Worm (Caenorhabditis elegans) whole organism, L1 larva: ENCODE measurements around the gene C15F1.8.

Source experiments
- C04F5.9 ChIP-seq: sonication (generic microtip); optimal IDR thresholded peaks from 2 replicates; lab custom pipeline; 2016; ENCODE audit warnings: missing genetic modification characterization, missing compliant biosample characterization
- C34B4.2 ChIP-seq: sonication (generic microtip); optimal IDR thresholded peaks from 2 replicates; lab custom pipeline; 2017; ENCODE audit warnings: mild to moderate bottlenecking, missing genetic modification characterization, missing compliant biosample characterization
- F16B12.6 ChIP-seq: fragments of 150-350 bp; optimal IDR thresholded peaks from 2 replicates; lab custom pipeline; 2014; ENCODE audit warnings: missing biosample characterization, missing genetic modification characterization
- Y116A8C.19 ChIP-seq: sonication (generic microtip); optimal IDR thresholded peaks from 2 replicates; lab custom pipeline; 2016; ENCODE audit warnings: missing compliant biosample characterization, missing genetic modification characterization, borderline replicate concordance
- alr-1 ChIP-seq: fragments of 200-800 bp; sonication (Bioruptor generic); optimal IDR thresholded peaks from 2 replicates; lab custom pipeline; 2018; ENCODE audit warnings: borderline replicate concordance, mild to moderate bottlenecking, missing genetic modification characterization, missing compliant biosample characterization
- aly-2 ChIP-seq: fragments of 150-350 bp; optimal IDR thresholded peaks from 2 replicates; lab custom pipeline; 2014; ENCODE audit warnings: missing biosample characterization, missing genetic modification characterization
- blmp-1 ChIP-seq: fragments of 150-350 bp; optimal IDR thresholded peaks from 2 replicates; lab custom pipeline; 2014; ENCODE audit warnings: missing biosample characterization, missing genetic modification characterization
- ceh-63 ChIP-seq: fragments of 200-800 bp; sonication (Bioruptor generic); optimal IDR thresholded peaks from 2 replicates; lab custom pipeline; 2018; ENCODE audit warnings: mild to moderate bottlenecking, missing genetic modification characterization, missing compliant biosample characterization
- ceh-8 ChIP-seq: fragments of 200-800 bp; sonication (Bioruptor generic); optimal IDR thresholded peaks from 2 replicates; lab custom pipeline; 2018; ENCODE audit warnings: mild to moderate bottlenecking, missing genetic modification characterization, moderate library complexity, missing compliant biosample characterization
- ceh-90 ChIP-seq: sonication (generic microtip); optimal IDR thresholded peaks from 2 replicates; lab custom pipeline; 2016; ENCODE audit warnings: missing genetic modification characterization, missing compliant biosample characterization
- ces-1 ChIP-seq: fragments of 150-350 bp; optimal IDR thresholded peaks from 2 replicates; lab custom pipeline; 2014; ENCODE audit warnings: missing biosample characterization, missing genetic modification reagents, missing genetic modification characterization
- dsc-1 ChIP-seq: sonication (generic microtip); optimal IDR thresholded peaks from 2 replicates; lab custom pipeline; 2016; ENCODE audit warnings: mild to moderate bottlenecking, missing genetic modification characterization, missing compliant biosample characterization
- efl-1 ChIP-seq, 4 experiments: fragments of 150-350 bp; optimal IDR thresholded peaks in 3 of 4; peaks in 1 of 4; 1 replicate in 1 of 4; 2 replicates in 3 of 4; lab custom pipeline; 2014; ENCODE audit warnings: missing biosample characterization in 2 of 4, missing genetic modification characterization in 2 of 4, missing genetic modification reagents in 2 of 4
- efl-3 ChIP-seq: fragments of 200-800 bp; sonication (Bioruptor generic); optimal IDR thresholded peaks from 2 replicates; lab custom pipeline; 2018; ENCODE audit warnings: mild to moderate bottlenecking, missing genetic modification characterization, missing compliant biosample characterization
- elt-2 ChIP-seq: sonication (generic microtip); optimal IDR thresholded peaks from 2 replicates; lab custom pipeline; 2016; ENCODE audit warnings: missing genetic modification characterization, mild to moderate bottlenecking, inconsistent platforms, missing compliant biosample characterization, missing genetic modification reagents
- elt-3 ChIP-seq, 6 experiments: fragments of 150-350 bp in 1 of 6; sonication (generic microtip); optimal IDR thresholded peaks; 2 replicates each; lab custom pipeline; 2017 to 2018; ENCODE audit warnings: missing biosample characterization in 6 of 6, missing genetic modification characterization in 6 of 6, inconsistent platforms in 1 of 6
- fkh-10 ChIP-seq: sonication (generic microtip); optimal IDR thresholded peaks from 2 replicates; lab custom pipeline; 2017; ENCODE audit warnings: missing biosample characterization, missing genetic modification reagents, missing genetic modification characterization
- fkh-4 ChIP-seq: sonication (generic microtip); optimal IDR thresholded peaks from 2 replicates; lab custom pipeline; 2016; ENCODE audit warnings: missing compliant biosample characterization, missing genetic modification characterization, borderline replicate concordance
- fkh-8 ChIP-seq: sonication (generic microtip); optimal IDR thresholded peaks from 2 replicates; lab custom pipeline; 2016; ENCODE audit warnings: mild to moderate bottlenecking, missing genetic modification characterization, missing compliant biosample characterization
- grh-1 ChIP-seq: fragments of 200-800 bp; sonication (Bioruptor generic); IDR thresholded peaks from 2 replicates; pipeline ENCODE4 v1.3.6; 2022; ENCODE audit warnings: missing genetic modification reagents, missing genetic modification characterization, missing compliant biosample characterization
- hlh-17 ChIP-seq: fragments of 200-800 bp; sonication (Bioruptor generic); optimal IDR thresholded peaks from 2 replicates; lab custom pipeline; 2018; ENCODE audit warnings: missing genetic modification characterization, mild to moderate bottlenecking, missing compliant biosample characterization, moderate library complexity, borderline replicate concordance
- hpl-2 ChIP-seq: fragments of 150-350 bp; optimal IDR thresholded peaks from 2 replicates; lab custom pipeline; 2014; ENCODE audit warnings: missing biosample characterization, missing genetic modification reagents, missing genetic modification characterization
- irx-1 ChIP-seq: sonication (generic microtip); optimal IDR thresholded peaks from 2 replicates; lab custom pipeline; 2016; ENCODE audit warnings: missing genetic modification characterization, missing compliant biosample characterization
- isw-1 ChIP-seq: fragments of 200-800 bp; sonication (Bioruptor generic); IDR thresholded peaks from 2 replicates; pipeline ENCODE4 v1.3.6; 2022; ENCODE audit warnings: missing genetic modification characterization, missing compliant biosample characterization
- lin-15B ChIP-seq: fragments of 150-350 bp; sonication (generic microtip); optimal IDR thresholded peaks from 3 replicates; lab custom pipeline; 2014; ENCODE audit warnings: missing biosample characterization, missing genetic modification characterization
- lin-35 ChIP-seq, 2 experiments: fragments of 150-350 bp; optimal IDR thresholded peaks; 2 replicates each; lab custom pipeline; 2014; ENCODE audit warnings: missing biosample characterization in 2 of 2, missing genetic modification characterization in 2 of 2, missing genetic modification reagents in 2 of 2
- lin-39 ChIP-seq: fragments of 150-350 bp; optimal IDR thresholded peaks from 2 replicates; lab custom pipeline; 2014; ENCODE audit warnings: missing biosample characterization, missing genetic modification reagents, missing genetic modification characterization
- lsy-2 ChIP-seq, 2 experiments: fragments of 150-350 bp; optimal IDR thresholded peaks; 2 replicates each; lab custom pipeline; 2014; ENCODE audit warnings: missing biosample characterization in 2 of 2, missing genetic modification characterization in 2 of 2
- mab-9 ChIP-seq: fragments of 200-800 bp; sonication (Bioruptor generic); IDR thresholded peaks from 2 replicates; pipeline ENCODE4 v1.3.6; 2022; ENCODE audit warnings: missing genetic modification reagents, missing genetic modification characterization, missing compliant biosample characterization
- mef-2 ChIP-seq: fragments of 150-350 bp; optimal IDR thresholded peaks from 2 replicates; lab custom pipeline; 2014; ENCODE audit warnings: missing biosample characterization, missing genetic modification characterization
- mep-1 ChIP-seq: fragments of 150-350 bp; optimal IDR thresholded peaks from 2 replicates; lab custom pipeline; 2014; ENCODE audit warnings: missing biosample characterization, missing genetic modification characterization
- nhr-11 ChIP-seq: fragments of 150-350 bp; optimal IDR thresholded peaks from 2 replicates; lab custom pipeline; 2014; ENCODE audit warnings: missing biosample characterization, missing genetic modification characterization
- nhr-19 ChIP-seq: fragments of 200-800 bp; sonication (Bioruptor generic); conservative IDR thresholded peaks from 2 replicates; pipeline ENCODE4 v1.3.6; 2022; ENCODE audit warnings: missing genetic modification characterization, missing compliant biosample characterization
- nhr-20 ChIP-seq: sonication (generic microtip); optimal IDR thresholded peaks from 2 replicates; lab custom pipeline; 2016; ENCODE audit warnings: mild to moderate bottlenecking, missing genetic modification characterization, missing compliant biosample characterization
- nhr-28 ChIP-seq: fragments of 150-350 bp; optimal IDR thresholded peaks from 2 replicates; lab custom pipeline; 2014; ENCODE audit warnings: missing biosample characterization, missing genetic modification characterization
- nhr-47 ChIP-seq: sonication (generic microtip); optimal IDR thresholded peaks from 2 replicates; lab custom pipeline; 2016; ENCODE audit warnings: mild to moderate bottlenecking, missing genetic modification characterization, moderate library complexity, missing compliant biosample characterization
- nhr-77 ChIP-seq: fragments of 150-350 bp; optimal IDR thresholded peaks from 2 replicates; lab custom pipeline; 2014; ENCODE audit warnings: missing biosample characterization, missing genetic modification characterization
- nhr-85 ChIP-seq: sonication (generic microtip); peaks from one replicate; lab custom pipeline; 2016; ENCODE audit warnings: missing genetic modification characterization, inconsistent platforms, missing compliant biosample characterization
- nhr-90 ChIP-seq: sonication (generic microtip); optimal IDR thresholded peaks from 2 replicates; lab custom pipeline; 2016; ENCODE audit warnings: mild to moderate bottlenecking, missing genetic modification characterization, missing compliant biosample characterization; ENCODE audit not compliant: poor library complexity
- pag-3 ChIP-seq: sonication (generic microtip); optimal IDR thresholded peaks from 2 replicates; lab custom pipeline; 2017; ENCODE audit warnings: missing genetic modification characterization, mild to moderate bottlenecking, missing compliant biosample characterization, antibody characterized with exemption, borderline replicate concordance; ENCODE audit not compliant: insufficient read depth
- snpc-4 ChIP-seq: fragments of 150-350 bp; optimal IDR thresholded peaks from 2 replicates; lab custom pipeline; 2014; ENCODE audit warnings: missing biosample characterization, missing genetic modification characterization
- snu-23 ChIP-seq: sonication (generic microtip); optimal IDR thresholded peaks from 2 replicates; lab custom pipeline; 2016; ENCODE audit warnings: missing genetic modification characterization, missing compliant biosample characterization
- sup-37 ChIP-seq: fragments of 200-800 bp; sonication (Bioruptor generic); optimal IDR thresholded peaks from 2 replicates; lab custom pipeline; 2018; ENCODE audit warnings: mild to moderate bottlenecking, missing genetic modification characterization, missing compliant biosample characterization
- swsn-7 ChIP-seq: sonication (generic microtip); optimal IDR thresholded peaks from 2 replicates; lab custom pipeline; 2016; ENCODE audit warnings: missing genetic modification characterization, missing compliant biosample characterization
- tbx-2 ChIP-seq: sonication (generic microtip); optimal IDR thresholded peaks from 2 replicates; lab custom pipeline; 2016; ENCODE audit warnings: missing genetic modification characterization, missing compliant biosample characterization
- tlp-1 ChIP-seq: fragments of 150-350 bp; optimal IDR thresholded peaks from 2 replicates; lab custom pipeline; 2014; ENCODE audit warnings: missing biosample characterization, missing genetic modification characterization
- unc-62 ChIP-seq: fragments of 150-350 bp; optimal IDR thresholded peaks from 2 replicates; lab custom pipeline; 2014; ENCODE audit warnings: missing biosample characterization, missing genetic modification reagents, missing genetic modification characterization
- unc-86 ChIP-seq: sonication (generic microtip); optimal IDR thresholded peaks from 2 replicates; lab custom pipeline; 2016; ENCODE audit warnings: missing genetic modification characterization, missing compliant biosample characterization
- vab-15 ChIP-seq: sonication (generic microtip); optimal IDR thresholded peaks from 2 replicates; lab custom pipeline; 2017; ENCODE audit warnings: missing genotype, mild to moderate bottlenecking, missing genetic modification characterization, missing compliant biosample characterization
- xbp-1 ChIP-seq: sonication (generic microtip); optimal IDR thresholded peaks from 2 replicates; lab custom pipeline; 2016; ENCODE audit warnings: missing genetic modification characterization, missing compliant biosample characterization
- zag-1 ChIP-seq: fragments of 150-350 bp; optimal IDR thresholded peaks from 2 replicates; lab custom pipeline; 2014; ENCODE audit warnings: missing biosample characterization, missing genetic modification characterization
- zip-4 ChIP-seq: fragments of 200-800 bp; sonication (Bioruptor generic); optimal IDR thresholded peaks from 2 replicates; lab custom pipeline; 2018; ENCODE audit warnings: mild to moderate bottlenecking, missing genetic modification characterization, moderate library complexity, missing compliant biosample characterization
- ztf-4 ChIP-seq: fragments of 150-350 bp; optimal IDR thresholded peaks from 2 replicates; lab custom pipeline; 2014; ENCODE audit warnings: missing biosample characterization, missing genetic modification characterization

Gene C15F1.8

ce11 chrII:6992949-6993348 is 15.3 kb upstream of the C15F1.8 start:
- TF ChIP-seq nhr-77 (tag; lab: Kevin White, UChicago), result no peak
- TF ChIP-seq tlp-1 (tag; lab: Kevin White, UChicago), result no peak
- no peak for TF ChIP-seq efl-3 (GFP tag; lab: Kevin White, UChicago)
- no peak for TF ChIP-seq sup-37 (GFP tag; lab: Kevin White, UChicago)
- no peak for TF ChIP-seq C34B4.2 (tag; lab: Kevin White, UChicago)
- TF ChIP-seq fkh-10, result peak; percentile 80
- TF ChIP-seq nhr-28 (tag; lab: Kevin White, UChicago), result no peak
- TF ChIP-seq vab-15 (tag; lab: Kevin White, UChicago), result no peak
- TF ChIP-seq zag-1, result no peak
- peak; percentile 61 for TF ChIP-seq swsn-7
- TF ChIP-seq irx-1 (tag; lab: Kevin White, UChicago), result peak; percentile 37
- TF ChIP-seq hlh-17, result no peak
- TF ChIP-seq zip-4 (GFP tag; lab: Kevin White, UChicago), result no peak
- TF ChIP-seq alr-1, result no peak
- TF ChIP-seq nhr-90 (tag; lab: Kevin White, UChicago), result no peak
- no peak for TF ChIP-seq nhr-20
- TF ChIP-seq ceh-90 (tag; lab: Kevin White, UChicago), result no peak
- no peak for TF ChIP-seq elt-2
- peak; percentile 79 for TF ChIP-seq unc-86 (tag; lab: Kevin White, UChicago)
- TF ChIP-seq lsy-2 (tag; optimal IDR thresholded peaks at IDR 0.05; lab: Kevin White, UChicago), result peak; percentile 55 to 59
- no peak for TF ChIP-seq nhr-85 (tag; lab: Kevin White, UChicago)
- TF ChIP-seq elt-3 (tag; optimal IDR thresholded peaks at IDR 0.05; lab: Kevin White, UChicago), result no peak
- no peak for TF ChIP-seq dsc-1
- TF ChIP-seq ceh-8 (GFP tag; lab: Kevin White, UChicago), result peak; percentile 48
- no peak for TF ChIP-seq nhr-11 (tag; lab: Kevin White, UChicago)
- peak; percentile 85 for TF ChIP-seq fkh-8 (tag; lab: Kevin White, UChicago)
- TF ChIP-seq ceh-63, result no peak
- peak; percentile 65 for TF ChIP-seq tbx-2 (tag; lab: Kevin White, UChicago)
- no peak for TF ChIP-seq lin-15B
- TF ChIP-seq ces-1 (GFP tag; lab: Kevin White, UChicago), result peak; percentile 27
- no peak for TF ChIP-seq grh-1 (GFP tag; lab: Robert Waterston, UW)
- no peak for TF ChIP-seq F16B12.6
- TF ChIP-seq unc-62, result no peak
- no peak for TF ChIP-seq fkh-4 (tag; lab: Kevin White, UChicago)
- TF ChIP-seq mab-9 (GFP tag; lab: Robert Waterston, UW), result 0 out of 2 replicates have a peak, but pooled peaks have one; percentile 36
- TF ChIP-seq nhr-47 (tag; lab: Kevin White, UChicago), result peak; percentile 64
- no peak for TF ChIP-seq ztf-4 (tag; lab: Kevin White, UChicago)
- no peak for TF ChIP-seq Y116A8C.19 (tag; lab: Kevin White, UChicago)
- peak; percentile 51 for TF ChIP-seq isw-1
- no peak for TF ChIP-seq lin-39
- TF ChIP-seq C04F5.9, result no peak
- no peak for TF ChIP-seq aly-2
- TF ChIP-seq mep-1 (tag; lab: Kevin White, UChicago), result peak; percentile 30
- TF ChIP-seq hpl-2 (GFP tag; lab: Kevin White, UChicago), result no peak
- peak in 1 of 2 experiments; percentile 41 for TF ChIP-seq lin-35 (GFP tag; optimal IDR thresholded peaks at IDR 0.05; lab: Kevin White, UChicago)
- peak; percentile 50 for TF ChIP-seq xbp-1
- TF ChIP-seq blmp-1, result no peak
- TF ChIP-seq nhr-19, result no peak
- peak in 1 of 2 experiments; percentile 23 for TF ChIP-seq efl-1 (optimal IDR thresholded peaks at IDR 0.05; lab: Kevin White, UChicago)
- no peak for TF ChIP-seq efl-1 (GFP tag; optimal IDR thresholded peaks at IDR 0.05 in 1 of 2; lab: Kevin White, UChicago)
- TF ChIP-seq mef-2 (tag; lab: Kevin White, UChicago), result no peak
- peak; percentile 41 for TF ChIP-seq snu-23
- no peak for TF ChIP-seq snpc-4 (tag; lab: Kevin White, UChicago)
- no peak for TF ChIP-seq pag-3
